Fruit fly (Drosophila melanogaster): ENCODE data around the gene Caf1-180.
A peak's percentile ranks its signal among the peaks of the same experiment; 100 is the strongest.

Gene Caf1-180

dm6 chrX:8653955-8654589 is 48.0 kb upstream of the Caf1-180 start:
- TF ChIP-seq foxo (GFP tag; optimal IDR thresholded peaks at IDR 0.05): no peak

dm6 chrX:8650631-8651133 is 44.6 kb upstream of the Caf1-180 start, which contains the start of gene oc:
Gene oc, minus strand, starts transcription at chrX:8650681.
- TF ChIP-seq GATAd (GFP tag; optimal IDR thresholded peaks at IDR 0.05) (no peak), Rel (GFP tag; optimal IDR thresholded peaks at IDR 0.05) (no peak), Rel (tag; optimal IDR thresholded peaks at IDR 0.05) (no peak), dsf (GFP tag; optimal IDR thresholded peaks at IDR 0.05; ENCODE audit: borderline replicate concordance) (no peak), N (GFP tag; optimal IDR thresholded peaks at IDR 0.05) (peak; percentile 82), lola (GFP tag; optimal IDR thresholded peaks at IDR 0.05) (no peak), Hnf4 (GFP tag; optimal IDR thresholded peaks at IDR 0.05) (peak; percentile 6), br (GFP tag; optimal IDR thresholded peaks at IDR 0.05) (no peak), h (GFP tag; optimal IDR thresholded peaks at IDR 0.05) (peak; percentile 21), Sp1 (GFP tag; optimal IDR thresholded peaks at IDR 0.05) (peak; percentile 60), Jra (GFP tag; optimal IDR thresholded peaks at IDR 0.05) (no peak), Vsx2 (GFP tag; optimal IDR thresholded peaks at IDR 0.05; ENCODE audit: partially characterized antibody) (peak; percentile 44), Dif (GFP tag; optimal IDR thresholded peaks at IDR 0.05; ENCODE audit: partially characterized antibody) (peak; percentile 61), Dfd (GFP tag; optimal IDR thresholded peaks at IDR 0.05) (no peak), tai (GFP tag; optimal IDR thresholded peaks at IDR 0.05) (no peak), Abd-B (GFP tag; optimal IDR thresholded peaks at IDR 0.05) (peak; percentile 28), ey (GFP tag; optimal IDR thresholded peaks at IDR 0.05) (no peak), Hr83 (GFP tag; optimal IDR thresholded peaks at IDR 0.05; ENCODE audit: poor library complexity, severe bottlenecking) (peak; percentile 22), fru (GFP tag; optimal IDR thresholded peaks at IDR 0.05) (peak; percentile 26), sv (GFP tag; optimal IDR thresholded peaks at IDR 0.05) (no peak), CG9705 (GFP tag; optimal IDR thresholded peaks at IDR 0.05) (no peak), jim (GFP tag; optimal IDR thresholded peaks at IDR 0.05) (no peak), pan (optimal IDR thresholded peaks at IDR 0.05) (no peak), psq (GFP tag; optimal IDR thresholded peaks at IDR 0.05) (peak; percentile 50), Hr78 (GFP tag; optimal IDR thresholded peaks at IDR 0.05) (no peak)

- TF ChIP-seq OdsH (GFP tag; optimal IDR thresholded peaks at IDR 0.05) (no peak), Dfd (GFP tag; optimal IDR thresholded peaks at IDR 0.05) (peak; percentile 4)
These were observed 34.6 kb upstream of the Caf1-180 start for dm6 chrX:8640636-8641216.

dm6 chrX:8637013-8637412 is 30.9 kb upstream of the Caf1-180 start:
- TF ChIP-seq Hr83 (GFP tag; optimal IDR thresholded peaks at IDR 0.05; ENCODE audit: poor library complexity, severe bottlenecking) (no peak), Sp1 (GFP tag; optimal IDR thresholded peaks at IDR 0.05) (no peak), Mio (GFP tag; optimal IDR thresholded peaks at IDR 0.05) (no peak), fru (GFP tag; optimal IDR thresholded peaks at IDR 0.05) (no peak)

- TF ChIP-seq h (GFP tag; optimal IDR thresholded peaks at IDR 0.05) (no peak), Hnf4 (GFP tag; optimal IDR thresholded peaks at IDR 0.05) (no peak), jim (GFP tag; optimal IDR thresholded peaks at IDR 0.05) (no peak), CG32264 (GFP tag; optimal IDR thresholded peaks at IDR 0.05) (no peak), N (GFP tag; optimal IDR thresholded peaks at IDR 0.05) (no peak)
These were observed 30.2 kb upstream of the Caf1-180 start for dm6 chrX:8636114-8636929.

- TF ChIP-seq Hr78 (GFP tag; optimal IDR thresholded peaks at IDR 0.05) (no peak), CrebA (GFP tag; optimal IDR thresholded peaks at IDR 0.05; ENCODE audit: borderline replicate concordance) (no peak), ey (GFP tag; optimal IDR thresholded peaks at IDR 0.05) (no peak), N (GFP tag; optimal IDR thresholded peaks at IDR 0.05) (no peak), Hr83 (GFP tag; optimal IDR thresholded peaks at IDR 0.05; ENCODE audit: poor library complexity, severe bottlenecking) (no peak), Mio (GFP tag; optimal IDR thresholded peaks at IDR 0.05) (no peak), Abd-B (GFP tag; optimal IDR thresholded peaks at IDR 0.05) (no peak), pan (optimal IDR thresholded peaks at IDR 0.05) (no peak), Jra (GFP tag; optimal IDR thresholded peaks at IDR 0.05) (no peak), jim (GFP tag; optimal IDR thresholded peaks at IDR 0.05) (no peak)
These were observed 28.7 kb upstream of the Caf1-180 start for dm6 chrX:8634789-8635188.
